Worm (Caenorhabditis elegans): ENCODE results near the gene F36H5.14.

- TF ChIP-seq nhr-11 (tag; optimal IDR thresholded peaks at IDR 0.05): no peak
- TF ChIP-seq elt-1 (tag; optimal IDR thresholded peaks at IDR 0.05): no peak
- TF ChIP-seq nhr-12 (tag; optimal IDR thresholded peaks at IDR 0.05): no peak
- TF ChIP-seq nhr-28 (tag; optimal IDR thresholded peaks at IDR 0.05): no peak
- no peak for TF ChIP-seq ceh-9 (tag; optimal IDR thresholded peaks at IDR 0.05)
- TF ChIP-seq aly-2 (tag; optimal IDR thresholded peaks at IDR 0.05): no peak
- TF ChIP-seq sea-2 (GFP tag; optimal IDR thresholded peaks at IDR 0.05): no peak
- no peak for TF ChIP-seq ztf-11 (tag; optimal IDR thresholded peaks at IDR 0.05)
- TF ChIP-seq nhr-76 (tag; optimal IDR thresholded peaks at IDR 0.05): no peak
- TF ChIP-seq lin-39 (tag; optimal IDR thresholded peaks at IDR 0.05): no peak
- no peak for TF ChIP-seq egl-27 (tag; optimal IDR thresholded peaks at IDR 0.05)
Measured at ce11 chrII:1788087-1788486, 12.8 kb downstream of the F36H5.14 start, which contains the start of the genes C08F1.6 and fbxb-13.

All from whole organism, L3 larva.